Fruit fly (Drosophila melanogaster) whole organism, prepupa: Measurements from ENCODE around the gene Mnat9.

Source experiments
- CG10669 ChIP-seq: fragments of 200-800 bp; sonication (Bioruptor generic); optimal IDR thresholded peaks from 3 replicates; lab custom pipeline; 2018; ENCODE audit warnings: missing biosample characterization, mild to moderate bottlenecking, missing genetic modification characterization, moderate library complexity
- CG11294 ChIP-seq: fragments of 200-800 bp; sonication (Bioruptor generic); IDR thresholded peaks from 2 replicates; pipeline ENCODE4 v1.3.6; 2022; ENCODE audit warnings: missing biosample characterization, missing genetic modification characterization
- CG11762 ChIP-seq: fragments of 200-800 bp; sonication (Bioruptor generic); optimal IDR thresholded peaks from 3 replicates; lab custom pipeline; 2016; ENCODE audit warnings: missing biosample characterization, missing genetic modification characterization; ENCODE audit not compliant: insufficient read depth
- CG15336 ChIP-seq: fragments of 200-800 bp; sonication (Bioruptor generic); IDR thresholded peaks from 2 replicates; pipeline ENCODE4 v1.3.6; 2022; ENCODE audit warnings: missing biosample characterization, missing genetic modification characterization
- CG1621 ChIP-seq: fragments of 200-800 bp; sonication (Bioruptor generic); optimal IDR thresholded peaks from 3 replicates; lab custom pipeline; 2018; ENCODE audit warnings: missing biosample characterization, mild to moderate bottlenecking, missing genetic modification characterization
- CG16779 ChIP-seq: fragments of 200-800 bp; sonication (Bioruptor generic); optimal IDR thresholded peaks from 3 replicates; lab custom pipeline; 2017; ENCODE audit warnings: missing biosample characterization, mild to moderate bottlenecking, missing genetic modification characterization
- CG3032 ChIP-seq: fragments of 200-800 bp; optimal IDR thresholded peaks from 2 replicates; lab custom pipeline; 2019; ENCODE audit warnings: missing biosample characterization, mild to moderate bottlenecking, missing genetic modification characterization, moderate library complexity
- CG32006 ChIP-seq: fragments of 200-800 bp; sonication (Bioruptor generic); optimal IDR thresholded peaks from 3 replicates; lab custom pipeline; 2017; ENCODE audit warnings: missing biosample characterization, mild to moderate bottlenecking, missing genetic modification characterization
- CG34406 ChIP-seq: fragments of 200-800 bp; sonication (Bioruptor generic); optimal IDR thresholded peaks from 3 replicates; lab custom pipeline; 2016; ENCODE audit warnings: missing biosample characterization, missing genetic modification characterization
- CG3919 ChIP-seq: fragments of 200-800 bp; sonication (Bioruptor generic); optimal IDR thresholded peaks from 3 replicates; lab custom pipeline; 2016; ENCODE audit warnings: missing biosample characterization, missing genetic modification characterization
- CG6276 ChIP-seq: fragments of 200-800 bp; sonication (Bioruptor generic); optimal IDR thresholded peaks from 2 replicates; lab custom pipeline; 2017; ENCODE audit warnings: missing biosample characterization, mild to moderate bottlenecking, missing genetic modification characterization
- CG6792 ChIP-seq: fragments of 200-800 bp; sonication (Bioruptor generic); optimal IDR thresholded peaks from 3 replicates; lab custom pipeline; 2016; ENCODE audit warnings: missing biosample characterization, missing genetic modification characterization
- CG6808 ChIP-seq: fragments of 200-800 bp; sonication (Bioruptor generic); optimal IDR thresholded peaks from 3 replicates; lab custom pipeline; 2017; ENCODE audit warnings: missing biosample characterization, missing genetic modification characterization, mild to moderate bottlenecking, moderate library complexity, missing genetic modification reagents
- CG6854 ChIP-seq: fragments of 200-800 bp; sonication (Bioruptor generic); optimal IDR thresholded peaks from 2 replicates; lab custom pipeline; 2017; ENCODE audit warnings: missing biosample characterization, mild to moderate bottlenecking, missing genetic modification characterization
- CG7368 ChIP-seq: fragments of 200-800 bp; sonication (Bioruptor generic); optimal IDR thresholded peaks from 3 replicates; lab custom pipeline; 2016; ENCODE audit warnings: missing biosample characterization, missing genetic modification characterization
- CG8319 ChIP-seq: fragments of 200-800 bp; sonication (Bioruptor generic); optimal IDR thresholded peaks from 3 replicates; lab custom pipeline; 2016; ENCODE audit warnings: missing biosample characterization, missing genetic modification characterization
- CG9139 ChIP-seq: fragments of 200-800 bp; sonication (Bioruptor generic); optimal IDR thresholded peaks from 3 replicates; lab custom pipeline; 2017; ENCODE audit warnings: missing biosample characterization, mild to moderate bottlenecking, missing genetic modification characterization
- Eip75B ChIP-seq: fragments of 200-800 bp; sonication (Bioruptor generic); optimal IDR thresholded peaks from 3 replicates; lab custom pipeline; 2016; ENCODE audit warnings: missing biosample characterization, missing genetic modification characterization
- Eip78C ChIP-seq: fragments of 200-800 bp; sonication (Bioruptor generic); peaks from one replicate; lab custom pipeline; 2016; ENCODE audit warnings: missing biosample characterization, missing genetic modification characterization
- Eip93F ChIP-seq: fragments of 200-800 bp; sonication (Bioruptor generic); optimal IDR thresholded peaks from 2 replicates; lab custom pipeline; 2016; ENCODE audit warnings: missing biosample characterization, mild to moderate bottlenecking, missing genetic modification characterization
- Ets96B ChIP-seq: fragments of 200-800 bp; optimal IDR thresholded peaks from 2 replicates; lab custom pipeline; 2019; ENCODE audit warnings: missing biosample characterization, mild to moderate bottlenecking, missing genetic modification characterization, moderate library complexity
- Gug ChIP-seq: fragments of 200-800 bp; sonication (Bioruptor generic); IDR thresholded peaks from 2 replicates; pipeline ENCODE4 v1.3.6; 2022; ENCODE audit warnings: missing biosample characterization, missing genetic modification characterization
- Hr38 ChIP-seq: sonication (Bioruptor generic); optimal IDR thresholded peaks from 2 replicates; lab custom pipeline; 2016; ENCODE audit warnings: missing biosample characterization, missing genetic modification characterization
- Hr39 ChIP-seq: fragments of 200-800 bp; sonication (Bioruptor generic); optimal IDR thresholded peaks from 2 replicates; lab custom pipeline; 2016; ENCODE audit warnings: missing biosample characterization, missing genetic modification characterization
- Hr4 ChIP-seq: fragments of 200-800 bp; sonication (Bioruptor generic); optimal IDR thresholded peaks from 3 replicates; lab custom pipeline; 2016; ENCODE audit warnings: missing biosample characterization, missing genetic modification characterization
- Lpt ChIP-seq: fragments of 200-800 bp; sonication (Bioruptor generic); optimal IDR thresholded peaks from 3 replicates; lab custom pipeline; 2016; ENCODE audit warnings: missing biosample characterization, missing genetic modification characterization
- Smox ChIP-seq: fragments of 200-800 bp; sonication (Bioruptor generic); optimal IDR thresholded peaks from 3 replicates; lab custom pipeline; 2016; ENCODE audit warnings: missing biosample characterization, missing genetic modification characterization
- Sox102F ChIP-seq: fragments of 200-800 bp; sonication (Bioruptor generic); optimal IDR thresholded peaks from 2 replicates; lab custom pipeline; 2016; ENCODE audit warnings: missing biosample characterization, mild to moderate bottlenecking, missing genetic modification characterization
- Sox14 ChIP-seq: fragments of 200-800 bp; sonication (Bioruptor generic); optimal IDR thresholded peaks from 3 replicates; lab custom pipeline; 2016; ENCODE audit warnings: missing biosample characterization, missing genetic modification characterization
- cyc ChIP-seq: fragments of 200-800 bp; sonication (Bioruptor generic); optimal IDR thresholded peaks from 3 replicates; lab custom pipeline; 2016; ENCODE audit warnings: missing biosample characterization, missing genetic modification characterization
- dsx ChIP-seq: fragments of 200-800 bp; optimal IDR thresholded peaks from 3 replicates; lab custom pipeline; 2019; ENCODE audit warnings: missing biosample characterization, mild to moderate bottlenecking, missing genetic modification characterization, moderate library complexity; ENCODE audit not compliant: poor library complexity, severe bottlenecking
- esn ChIP-seq: fragments of 200-800 bp; sonication (Bioruptor generic); optimal IDR thresholded peaks from 2 replicates; lab custom pipeline; 2016; ENCODE audit warnings: missing biosample characterization, mild to moderate bottlenecking, missing genetic modification characterization, moderate library complexity
- fd85E ChIP-seq: fragments of 200-800 bp; sonication (Bioruptor generic); optimal IDR thresholded peaks from 3 replicates; lab custom pipeline; 2016; ENCODE audit warnings: missing biosample characterization, missing genetic modification characterization
- fkh ChIP-seq: fragments of 200-800 bp; sonication (Bioruptor generic); optimal IDR thresholded peaks from 3 replicates; lab custom pipeline; 2017; ENCODE audit warnings: missing biosample characterization, mild to moderate bottlenecking, missing genetic modification characterization, moderate library complexity
- lz ChIP-seq: fragments of 200-800 bp; sonication (Bioruptor generic); optimal IDR thresholded peaks from 3 replicates; lab custom pipeline; 2016; ENCODE audit warnings: missing biosample characterization, missing genetic modification characterization
- net ChIP-seq: fragments of 200-800 bp; sonication (Bioruptor generic); optimal IDR thresholded peaks from 3 replicates; lab custom pipeline; 2016; ENCODE audit warnings: missing biosample characterization, missing genetic modification characterization
- pdm3 ChIP-seq: fragments of 200-800 bp; sonication (Bioruptor generic); optimal IDR thresholded peaks from 3 replicates; lab custom pipeline; 2016; ENCODE audit warnings: missing biosample characterization, missing genetic modification characterization
- salr ChIP-seq, 2 experiments: fragments of 200-800 bp; sonication (Bioruptor generic); optimal IDR thresholded peaks; 3 replicates each; lab custom pipeline; 2016 to 2018; ENCODE audit warnings: missing biosample characterization in 2 of 2, missing genetic modification characterization in 2 of 2, mild to moderate bottlenecking in 1 of 2
- spab ChIP-seq: fragments of 200-800 bp; sonication (Bioruptor generic); optimal IDR thresholded peaks from 2 replicates; lab custom pipeline; 2017; ENCODE audit warnings: missing biosample characterization, mild to moderate bottlenecking, missing genetic modification characterization, missing genetic modification reagents
- ss ChIP-seq, 2 experiments: fragments of 200-800 bp; sonication (Bioruptor generic); optimal IDR thresholded peaks; 2 replicates in 1 of 2; 3 replicates in 1 of 2; lab custom pipeline; 2017 to 2018; ENCODE audit warnings: mild to moderate bottlenecking in 2 of 2, missing biosample characterization in 2 of 2, missing genetic modification characterization in 2 of 2, moderate library complexity in 1 of 2
- svp ChIP-seq: fragments of 200-800 bp; sonication (Bioruptor generic); peaks from one replicate; lab custom pipeline; 2016; ENCODE audit warnings: missing biosample characterization, missing genetic modification characterization
- vri ChIP-seq: fragments of 200-800 bp; sonication (Bioruptor generic); optimal IDR thresholded peaks from 3 replicates; lab custom pipeline; 2016; ENCODE audit warnings: missing biosample characterization, mild to moderate bottlenecking, missing genetic modification characterization

The Mnat9 gene

DNA sequence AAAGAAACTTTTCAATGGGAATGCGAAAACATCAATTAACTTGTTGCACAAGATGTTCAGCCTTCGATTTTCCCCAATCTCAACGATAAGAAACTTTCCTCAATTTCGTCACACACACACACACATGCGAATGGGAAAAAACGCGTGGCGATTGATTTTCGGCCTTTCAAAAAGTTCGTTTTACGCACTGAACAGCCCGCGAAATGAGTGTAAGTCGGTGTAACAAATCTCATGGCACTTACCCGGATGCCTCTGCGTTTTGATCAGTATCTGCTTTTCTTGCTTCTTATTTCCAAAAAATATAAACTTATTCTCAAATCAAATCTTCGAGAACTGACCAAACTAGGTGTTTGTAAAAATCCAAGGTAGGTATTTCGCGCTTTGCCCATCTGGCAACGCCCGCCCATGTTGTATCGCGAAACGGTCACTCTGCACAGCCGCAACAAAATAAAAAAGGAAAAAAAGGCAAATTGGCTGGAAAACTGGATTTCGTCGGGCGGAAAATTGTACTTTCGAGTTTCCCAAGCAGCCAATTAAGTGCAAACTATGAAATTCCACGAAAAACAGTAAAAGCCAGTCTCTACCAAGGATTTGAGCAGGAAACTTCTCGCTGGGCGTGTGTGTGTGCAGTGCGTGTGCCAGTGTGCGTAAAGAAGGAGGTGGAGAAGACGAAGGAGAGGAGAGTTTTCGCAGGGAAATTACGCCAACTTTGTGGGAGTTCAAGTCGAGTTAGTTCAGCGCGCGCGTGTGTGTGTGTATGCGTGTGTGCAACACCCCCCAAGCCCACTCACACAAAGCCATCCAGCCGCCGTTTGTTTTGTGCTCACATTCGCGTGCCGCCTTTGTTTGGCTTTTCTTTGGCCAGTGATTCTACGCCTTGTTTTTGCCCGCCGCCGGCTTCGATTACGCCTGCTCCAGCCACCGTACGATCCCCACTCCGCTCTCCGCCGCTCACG, 5.0 kb downstream of the Mnat9 start, which contains the start of gene Med:
Gene Med (plus strand): TSS at position 408 of the 956 bp plus-strand sequence.
- peak; percentile 74 for TF ChIP-seq Eip78C
- TF ChIP-seq CG6854 (GFP tag; lab: Kevin White, UChicago) = peak; percentile 19
- no peak for TF ChIP-seq Hr4 (GFP tag; lab: Kevin White, UChicago)
- peak; percentile 17 for TF ChIP-seq CG10669 (GFP tag; lab: Kevin White, UChicago)
- TF ChIP-seq CG3919 = peak; percentile 8
- TF ChIP-seq vri = peak; percentile 44
- TF ChIP-seq CG16779 = peak; percentile 5
- TF ChIP-seq CG3032 (tag; lab: Kevin White, UChicago) = peak; percentile 25
- peak; percentile 37 to 45 for TF ChIP-seq ss (GFP tag; optimal IDR thresholded peaks at IDR 0.05; lab: Kevin White, UChicago)
- TF ChIP-seq salr (GFP tag; optimal IDR thresholded peaks at IDR 0.05; lab: Kevin White, UChicago) = peak in 1 of 2 experiments; percentile 27
- peak; percentile 6 for TF ChIP-seq esn (GFP tag; lab: Kevin White, UChicago)
- peak; percentile 42 for TF ChIP-seq net (GFP tag; lab: Kevin White, UChicago)
- peak; percentile 84 for TF ChIP-seq svp (GFP tag; lab: Kevin White, UChicago)
- peak; percentile 13 for TF ChIP-seq lz (GFP tag; lab: Kevin White, UChicago)
- no peak for TF ChIP-seq Smox (GFP tag; lab: Kevin White, UChicago)
- TF ChIP-seq Hr38 (GFP tag; lab: Kevin White, UChicago) = no peak
- TF ChIP-seq Lpt (GFP tag; lab: Kevin White, UChicago) = peak; percentile 52
- no peak for TF ChIP-seq fkh (GFP tag; lab: Kevin White, UChicago)
- peak; percentile 9 for TF ChIP-seq spab (GFP tag; lab: Kevin White, UChicago)
- TF ChIP-seq CG8319 = no peak
- peak; percentile 25 for TF ChIP-seq CG6808 (GFP tag; lab: Kevin White, UChicago)
- peak; percentile 14 for TF ChIP-seq Ets96B
- peak; percentile 31 for TF ChIP-seq CG6276
- peak; percentile 63 for TF ChIP-seq CG1621 (tag; lab: Kevin White, UChicago)
- TF ChIP-seq dsx (GFP tag; lab: Kevin White, UChicago) = peak; percentile 84
- TF ChIP-seq Sox14 (GFP tag; lab: Kevin White, UChicago) = peak; percentile 81
- TF ChIP-seq CG32006 (GFP tag; lab: Kevin White, UChicago) = peak; percentile 1
- TF ChIP-seq Hr39 (GFP tag; lab: Kevin White, UChicago) = no peak

DNA sequence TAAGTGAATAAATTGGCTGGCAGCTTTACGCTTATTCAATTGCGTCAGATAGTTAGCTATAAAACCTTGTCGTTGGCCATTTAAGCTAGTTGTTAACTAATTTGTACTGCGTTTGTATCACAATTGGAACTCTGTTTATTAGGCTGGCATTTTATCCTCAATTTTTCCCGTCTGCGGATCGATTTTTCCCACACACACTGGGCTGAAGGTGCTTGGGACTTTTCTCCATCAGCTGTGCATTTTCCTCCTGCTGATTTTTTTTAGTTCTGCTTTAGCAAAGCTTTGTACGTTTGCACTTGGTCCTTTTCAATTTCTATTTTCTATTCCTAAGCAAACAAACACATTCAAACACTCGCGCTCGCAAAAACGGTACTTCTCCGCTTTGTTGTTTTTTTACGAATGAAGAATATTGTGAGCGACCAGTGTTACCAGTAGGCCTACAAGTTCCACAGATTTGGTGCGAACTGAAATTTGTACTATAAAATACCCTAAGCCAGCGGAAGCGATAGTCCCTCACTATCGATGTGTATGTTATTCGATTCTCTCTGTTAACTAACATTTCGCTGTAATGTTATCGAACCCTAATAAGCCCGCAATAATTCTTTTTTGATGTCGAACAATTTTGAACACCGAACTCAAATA, 6.4 kb downstream of the Mnat9 start:
- no peak for TF ChIP-seq spab (GFP tag; lab: Kevin White, UChicago)
- TF ChIP-seq esn (GFP tag; lab: Kevin White, UChicago) = peak; percentile 14
- peak; percentile 43 for TF ChIP-seq Sox102F (GFP tag; lab: Kevin White, UChicago)
- peak; percentile 3 for TF ChIP-seq CG1621 (tag; lab: Kevin White, UChicago)
- no peak for TF ChIP-seq CG11762 (GFP tag; lab: Kevin White, UChicago)
- peak in 1 of 2 experiments; percentile 51 for TF ChIP-seq ss (GFP tag; optimal IDR thresholded peaks at IDR 0.05; lab: Kevin White, UChicago)
- TF ChIP-seq CG10669 (GFP tag; lab: Kevin White, UChicago) = no peak
- no peak for TF ChIP-seq Smox (GFP tag; lab: Kevin White, UChicago)
- TF ChIP-seq CG6854 (GFP tag; lab: Kevin White, UChicago) = peak; percentile 63
- TF ChIP-seq cyc (GFP tag; lab: Kevin White, UChicago) = no peak
- peak; percentile 61 for TF ChIP-seq fkh (GFP tag; lab: Kevin White, UChicago)
- TF ChIP-seq net (GFP tag; lab: Kevin White, UChicago) = peak; percentile 29
- TF ChIP-seq Eip75B (GFP tag; lab: Kevin White, UChicago) = no peak
- TF ChIP-seq CG3032 (tag; lab: Kevin White, UChicago) = no peak
- TF ChIP-seq lz (GFP tag; lab: Kevin White, UChicago) = peak; percentile 22
- peak; percentile 65 for TF ChIP-seq Eip78C
- TF ChIP-seq CG11294 (GFP tag; lab: Robert Waterston, UW) = no peak
- peak; percentile 57 for TF ChIP-seq CG3919
- TF ChIP-seq CG34406 (GFP tag; lab: Kevin White, UChicago) = no peak
- no peak for TF ChIP-seq Hr4 (GFP tag; lab: Kevin White, UChicago)
- peak; percentile 7 for TF ChIP-seq CG6792
- peak; percentile 62 for TF ChIP-seq vri
- TF ChIP-seq Gug (GFP tag; lab: Robert Waterston, UW) = no peak
- no peak for TF ChIP-seq CG6808 (GFP tag; lab: Kevin White, UChicago)
- no peak for TF ChIP-seq CG8319
- no peak for TF ChIP-seq CG15336 (GFP tag; lab: Robert Waterston, UW)
- peak; percentile 55 for TF ChIP-seq CG9139 (GFP tag; lab: Kevin White, UChicago)
- TF ChIP-seq Eip93F = peak; percentile 46
- no peak for TF ChIP-seq pdm3
- no peak for TF ChIP-seq fd85E (GFP tag; lab: Kevin White, UChicago)
- TF ChIP-seq CG16779 = no peak
- TF ChIP-seq CG7368 (GFP tag; lab: Kevin White, UChicago) = peak; percentile 39
- TF ChIP-seq CG6276 = no peak
- TF ChIP-seq Sox14 (GFP tag; lab: Kevin White, UChicago) = peak; percentile 70
